Worm (Caenorhabditis elegans) whole organism, L2 larva: ENCODE measurements around the gene sre-4.

Source experiments
- C34F6.9 ChIP-seq: fragments of 150-350 bp; optimal IDR thresholded peaks from 2 replicates; lab custom pipeline; 2014; ENCODE audit warnings: missing biosample characterization, missing genetic modification characterization
- F13H6.1 ChIP-seq: sonication (generic microtip); optimal IDR thresholded peaks from 2 replicates; lab custom pipeline; 2016; ENCODE audit warnings: missing genetic modification characterization, missing compliant biosample characterization
- R02D3.7 ChIP-seq: fragments of 150-350 bp; optimal IDR thresholded peaks from 2 replicates; lab custom pipeline; 2014; ENCODE audit warnings: missing biosample characterization, missing genetic modification characterization
- ZK546.5 ChIP-seq: sonication (generic microtip); optimal IDR thresholded peaks from 2 replicates; lab custom pipeline; 2017; ENCODE audit warnings: missing biosample characterization, missing genetic modification characterization
- ama-1 ChIP-seq: fragments of 150-350 bp; optimal IDR thresholded peaks from 2 replicates; lab custom pipeline; 2018; ENCODE audit warnings: inconsistent platforms
- blmp-1 ChIP-seq: sonication (generic microtip); optimal IDR thresholded peaks from 2 replicates; lab custom pipeline; 2017; ENCODE audit warnings: missing genetic modification characterization, mild to moderate bottlenecking, missing compliant biosample characterization, antibody characterized with exemption, moderate library complexity; ENCODE audit not compliant: insufficient read depth
- ceh-16 ChIP-seq: fragments of 150-350 bp; optimal IDR thresholded peaks from 2 replicates; lab custom pipeline; 2014; ENCODE audit warnings: missing biosample characterization, missing genetic modification characterization
- ceh-82 ChIP-seq: fragments of 150-350 bp; optimal IDR thresholded peaks from 2 replicates; lab custom pipeline; 2014; ENCODE audit warnings: missing biosample characterization, missing genetic modification characterization
- crh-2 ChIP-seq: sonication (generic microtip); optimal IDR thresholded peaks from 2 replicates; lab custom pipeline; 2017; ENCODE audit warnings: missing biosample characterization, missing genetic modification characterization
- dmd-4 ChIP-seq: sonication (generic microtip); optimal IDR thresholded peaks from 2 replicates; lab custom pipeline; 2017; ENCODE audit warnings: missing biosample characterization, missing genetic modification characterization
- egl-27 ChIP-seq: sonication (generic microtip); optimal IDR thresholded peaks from 3 replicates; lab custom pipeline; 2017; ENCODE audit warnings: missing biosample characterization, missing genetic modification reagents, missing genetic modification characterization
- elt-1 ChIP-seq: fragments of 150-350 bp; optimal IDR thresholded peaks from 2 replicates; lab custom pipeline; 2014; ENCODE audit warnings: missing biosample characterization, missing genetic modification characterization
- elt-3 ChIP-seq: sonication (generic microtip); optimal IDR thresholded peaks from 2 replicates; lab custom pipeline; 2017; ENCODE audit warnings: missing biosample characterization, missing genetic modification characterization
- fos-1 ChIP-seq: fragments of 150-350 bp; optimal IDR thresholded peaks from 2 replicates; lab custom pipeline; 2014; ENCODE audit warnings: missing biosample characterization, missing genetic modification characterization
- gmeb-1 ChIP-seq: fragments of 150-350 bp; optimal IDR thresholded peaks from 2 replicates; lab custom pipeline; 2014; ENCODE audit warnings: missing biosample characterization, missing genetic modification characterization
- lin-11 ChIP-seq: fragments of 150-350 bp; sonication (generic microtip); optimal IDR thresholded peaks from 2 replicates; lab custom pipeline; 2014; ENCODE audit warnings: missing biosample characterization, missing genetic modification characterization, inconsistent platforms, mixed read lengths
- lin-39 ChIP-seq: fragments of 150-350 bp; optimal IDR thresholded peaks from 2 replicates; lab custom pipeline; 2014; ENCODE audit warnings: missing biosample characterization, missing genetic modification reagents, missing genetic modification characterization
- lsy-2 ChIP-seq, 2 experiments: fragments of 150-350 bp in 1 of 2; sonication (generic microtip) in 1 of 2; optimal IDR thresholded peaks; 2 replicates each; lab custom pipeline; 2014 to 2017; ENCODE audit warnings: missing biosample characterization in 2 of 2, missing genetic modification characterization in 2 of 2
- mab-5 ChIP-seq: fragments of 150-350 bp; optimal IDR thresholded peaks from 2 replicates; lab custom pipeline; 2014; ENCODE audit warnings: missing biosample characterization, missing genetic modification characterization
- mbf-1 ChIP-seq: sonication (generic microtip); optimal IDR thresholded peaks from 2 replicates; lab custom pipeline; 2017; ENCODE audit warnings: missing biosample characterization, missing genetic modification characterization
- nhr-10 ChIP-seq: sonication (generic microtip); optimal IDR thresholded peaks from 2 replicates; lab custom pipeline; 2017; ENCODE audit warnings: missing biosample characterization, missing genetic modification characterization
- nhr-12 ChIP-seq: fragments of 150-350 bp; optimal IDR thresholded peaks from 2 replicates; lab custom pipeline; 2014; ENCODE audit warnings: missing biosample characterization, missing genetic modification characterization
- nhr-129 ChIP-seq: fragments of 150-350 bp; optimal IDR thresholded peaks from 2 replicates; lab custom pipeline; 2014; ENCODE audit warnings: missing biosample characterization, missing genetic modification characterization
- nhr-21 ChIP-seq: fragments of 150-350 bp; optimal IDR thresholded peaks from 2 replicates; lab custom pipeline; 2014; ENCODE audit warnings: missing biosample characterization, missing genetic modification characterization
- nhr-23 ChIP-seq: fragments of 150-350 bp; optimal IDR thresholded peaks from 2 replicates; lab custom pipeline; 2014; ENCODE audit warnings: missing biosample characterization, missing genetic modification reagents, missing genetic modification characterization
- nhr-237 ChIP-seq: fragments of 150-350 bp; optimal IDR thresholded peaks from 2 replicates; lab custom pipeline; 2014; ENCODE audit warnings: missing biosample characterization, missing genetic modification characterization
- nhr-25 ChIP-seq: fragments of 150-350 bp; sonication (generic microtip); optimal IDR thresholded peaks from 3 replicates; lab custom pipeline; 2014; ENCODE audit warnings: missing biosample characterization, missing genetic modification characterization
- nhr-77 ChIP-seq: fragments of 150-350 bp; optimal IDR thresholded peaks from 2 replicates; lab custom pipeline; 2014; ENCODE audit warnings: missing biosample characterization, missing genetic modification characterization
- peb-1 ChIP-seq: fragments of 150-350 bp; optimal IDR thresholded peaks from 2 replicates; lab custom pipeline; 2014; ENCODE audit warnings: missing biosample characterization, missing genetic modification characterization
- sma-3 ChIP-seq: sonication (generic microtip); optimal IDR thresholded peaks from 2 replicates; lab custom pipeline; 2016; ENCODE audit warnings: missing genetic modification reagents, missing genetic modification characterization, missing compliant biosample characterization
- sma-9 ChIP-seq, 2 experiments: fragments of 150-350 bp in 1 of 2; sonication (generic microtip) in 1 of 2; optimal IDR thresholded peaks; 2 replicates each; lab custom pipeline; 2014 to 2016; ENCODE audit warnings: missing genetic modification characterization in 2 of 2, mild to moderate bottlenecking in 1 of 2, missing biosample characterization in 1 of 2, missing compliant biosample characterization in 1 of 2, missing genetic modification reagents in 1 of 2, moderate library complexity in 1 of 2
- snpc-4 ChIP-seq: fragments of 150-350 bp; optimal IDR thresholded peaks from 2 replicates; lab custom pipeline; 2014; ENCODE audit warnings: missing biosample characterization, missing genetic modification characterization
- unc-55 ChIP-seq: fragments of 150-350 bp; sonication (generic microtip); optimal IDR thresholded peaks from 3 replicates; lab custom pipeline; 2014; ENCODE audit warnings: missing biosample characterization, missing genetic modification reagents, missing genetic modification characterization
- unc-62 ChIP-seq: fragments of 150-350 bp; optimal IDR thresholded peaks from 2 replicates; lab custom pipeline; 2014; ENCODE audit warnings: missing biosample characterization, missing genetic modification reagents, missing genetic modification characterization
- zag-1 ChIP-seq: fragments of 150-350 bp; optimal IDR thresholded peaks from 2 replicates; lab custom pipeline; 2014; ENCODE audit warnings: missing biosample characterization, missing genetic modification characterization
- ztf-1 ChIP-seq: fragments of 200-800 bp; sonication (Bioruptor generic); conservative IDR thresholded peaks from 2 replicates; pipeline ENCODE4 v1.3.6; 2022; ENCODE audit warnings: missing genetic modification characterization, missing compliant biosample characterization
- ztf-11 ChIP-seq: sonication (generic microtip); optimal IDR thresholded peaks from 2 replicates; lab custom pipeline; 2017; ENCODE audit warnings: missing biosample characterization, missing genetic modification characterization

Gene sre-4

ce11 chrIV:9761751-9762150, 22.8 kb downstream of the sre-4 start:
- TF ChIP-seq ztf-11 (tag; lab: Kevin White, UChicago) (no peak), crh-2 (tag; lab: Kevin White, UChicago) (peak; percentile 19), F13H6.1 (peak; percentile 2), nhr-129 (tag; lab: Kevin White, UChicago) (peak; percentile 3)

DNA sequence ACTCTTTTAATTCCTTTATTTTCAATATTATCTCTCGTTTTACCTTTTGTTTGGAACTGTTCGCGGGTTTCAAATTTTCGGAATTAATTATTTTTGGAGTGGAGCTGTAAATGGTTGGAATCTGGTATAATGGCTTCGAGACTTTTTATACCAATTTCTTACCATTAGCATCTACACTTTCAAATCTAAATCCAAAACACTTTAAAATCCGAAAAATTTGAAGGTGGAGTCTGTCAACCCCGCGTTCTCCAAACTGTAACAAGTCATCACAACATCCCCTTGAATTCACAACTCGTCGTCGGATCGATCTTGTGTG, 27.2 kb downstream of the sre-4 start, which contains the start of gene nhr-97:
Gene nhr-97, plus strand, starts transcription at position 217 of the 316 bp plus-strand sequence.
- TF ChIP-seq ceh-16 (tag; lab: Kevin White, UChicago) = no peak
- no peak for TF ChIP-seq nhr-77 (tag; lab: Kevin White, UChicago)
- TF ChIP-seq lsy-2 (tag; optimal IDR thresholded peaks at IDR 0.05; lab: Kevin White, UChicago) = no peak
- TF ChIP-seq elt-3 = no peak
- TF ChIP-seq elt-1 (tag; lab: Kevin White, UChicago) = no peak
- TF ChIP-seq lin-11 = no peak
- no peak for TF ChIP-seq nhr-12 (tag; lab: Kevin White, UChicago)
- TF ChIP-seq unc-55 (GFP tag; lab: Kevin White, UChicago) = no peak
- TF ChIP-seq nhr-10 (tag; lab: Kevin White, UChicago) = no peak
- TF ChIP-seq snpc-4 = no peak
- no peak for TF ChIP-seq ZK546.5 (tag; lab: Kevin White, UChicago)
- TF ChIP-seq R02D3.7 (tag; lab: Kevin White, UChicago) = no peak
- TF ChIP-seq crh-2 (tag; lab: Kevin White, UChicago) = no peak
- TF ChIP-seq fos-1 (tag; lab: Kevin White, UChicago) = no peak
- TF ChIP-seq egl-27 (tag; lab: Kevin White, UChicago) = no peak
- TF ChIP-seq ama-1 (lab: Kevin White, UChicago) = no peak
- no peak for TF ChIP-seq mab-5
- TF ChIP-seq mbf-1 = no peak
- TF ChIP-seq sma-3 (GFP tag; lab: Kevin White, UChicago) = no peak
- no peak for TF ChIP-seq unc-62 (GFP tag; lab: Kevin White, UChicago)

DNA sequence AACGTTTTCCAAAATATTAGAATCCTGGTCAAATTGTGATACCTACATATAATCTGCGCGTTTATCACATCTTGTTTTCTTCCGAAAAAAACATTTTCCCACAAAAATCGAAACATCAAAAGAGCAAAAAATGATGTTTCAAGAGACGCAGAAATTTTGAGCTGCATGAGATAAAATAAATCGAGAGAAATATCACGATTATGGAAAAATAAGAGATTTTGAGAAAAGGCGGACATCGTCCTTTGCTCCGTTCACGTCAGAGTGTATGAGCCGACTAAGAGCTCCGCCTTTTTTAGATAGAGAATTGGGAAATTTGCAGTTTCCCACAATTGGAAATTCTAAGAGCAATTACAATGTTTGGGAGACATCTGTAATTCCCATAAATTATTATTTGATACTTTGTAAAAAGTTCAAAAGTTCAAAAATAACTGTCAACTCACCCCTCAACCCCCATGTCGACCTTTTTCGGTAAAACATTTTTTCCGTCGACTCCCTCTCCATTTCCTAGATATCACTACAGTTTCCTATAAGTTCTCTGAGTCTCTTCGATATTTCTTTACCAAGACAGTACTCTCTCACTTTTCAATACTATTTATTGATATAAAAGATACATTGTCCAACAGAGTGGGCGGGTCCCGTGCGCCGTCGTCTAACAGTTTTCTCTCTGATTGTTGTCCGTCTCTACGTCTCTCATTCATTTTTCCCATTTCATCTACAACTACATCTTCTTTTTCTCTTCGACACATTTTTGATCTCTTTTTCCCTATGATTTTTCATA, 27.8 kb downstream of the sre-4 start:
- TF ChIP-seq sma-3 (GFP tag; lab: Kevin White, UChicago) (peak; percentile 60), nhr-129 (tag; lab: Kevin White, UChicago) (peak; percentile 1), nhr-25 (tag; lab: Kevin White, UChicago) (peak; percentile 69), sma-9 (GFP tag; optimal IDR thresholded peaks at IDR 0.05; lab: Kevin White, UChicago) (peak; percentile 59), sma-9 (tag; optimal IDR thresholded peaks at IDR 0.05; lab: Kevin White, UChicago) (no peak), fos-1 (tag; lab: Kevin White, UChicago) (peak; percentile 73), ztf-1 (GFP tag; lab: Robert Waterston, UW) (no peak), nhr-21 (tag; lab: Kevin White, UChicago) (peak; percentile 53), mbf-1 (no peak), gmeb-1 (tag; lab: Kevin White, UChicago) (peak; percentile 55), blmp-1 (tag; lab: Kevin White, UChicago) (peak; percentile 51), zag-1 (tag; lab: Kevin White, UChicago) (no peak), crh-2 (tag; lab: Kevin White, UChicago) (peak; percentile 62), F13H6.1 (peak; percentile 27)

- TF ChIP-seq elt-3 (no peak), elt-1 (tag; lab: Kevin White, UChicago) (no peak), lin-39 (tag; lab: Kevin White, UChicago) (no peak), peb-1 (tag; lab: Kevin White, UChicago) (no peak), nhr-77 (tag; lab: Kevin White, UChicago) (no peak), nhr-21 (tag; lab: Kevin White, UChicago) (no peak), F13H6.1 (no peak), C34F6.9 (tag; lab: Kevin White, UChicago) (no peak), ceh-82 (tag; lab: Kevin White, UChicago) (no peak), lin-11 (no peak), unc-62 (GFP tag; lab: Kevin White, UChicago) (no peak), dmd-4 (tag; lab: Kevin White, UChicago) (no peak), ceh-16 (tag; lab: Kevin White, UChicago) (no peak), mbf-1 (no peak), nhr-237 (tag; lab: Kevin White, UChicago) (no peak), nhr-12 (tag; lab: Kevin White, UChicago) (no peak), nhr-23 (no peak)
Observed at ce11 chrIV:9755713-9756112, 28.9 kb downstream of the sre-4 start.
